Worm (Caenorhabditis elegans) whole organism, L2 larva: ENCODE measurements around the gene C34C12.1.

Source experiments
- C34F6.9 ChIP-seq: fragments of 150-350 bp; optimal IDR thresholded peaks from 2 replicates; lab custom pipeline; 2014; ENCODE audit warnings: missing biosample characterization, missing genetic modification characterization
- F13H6.1 ChIP-seq: sonication (generic microtip); optimal IDR thresholded peaks from 2 replicates; lab custom pipeline; 2016; ENCODE audit warnings: missing genetic modification characterization, missing compliant biosample characterization
- R02D3.7 ChIP-seq: fragments of 150-350 bp; optimal IDR thresholded peaks from 2 replicates; lab custom pipeline; 2014; ENCODE audit warnings: missing biosample characterization, missing genetic modification characterization
- Y55F3AM.14 ChIP-seq: fragments of 200-800 bp; sonication (Bioruptor generic); optimal IDR thresholded peaks from 2 replicates; lab custom pipeline; 2018; ENCODE audit warnings: mild to moderate bottlenecking, missing genetic modification characterization, missing compliant biosample characterization
- alr-1 ChIP-seq: fragments of 150-350 bp; optimal IDR thresholded peaks from 2 replicates; lab custom pipeline; 2014; ENCODE audit warnings: missing biosample characterization, missing genetic modification characterization
- aly-2 ChIP-seq: fragments of 150-350 bp; optimal IDR thresholded peaks from 2 replicates; lab custom pipeline; 2014; ENCODE audit warnings: missing biosample characterization, missing genetic modification characterization
- ama-1 ChIP-seq: fragments of 150-350 bp; optimal IDR thresholded peaks from 2 replicates; lab custom pipeline; 2018; ENCODE audit warnings: inconsistent platforms
- ceh-16 ChIP-seq: fragments of 150-350 bp; optimal IDR thresholded peaks from 2 replicates; lab custom pipeline; 2014; ENCODE audit warnings: missing biosample characterization, missing genetic modification characterization
- ceh-82 ChIP-seq: fragments of 150-350 bp; optimal IDR thresholded peaks from 2 replicates; lab custom pipeline; 2014; ENCODE audit warnings: missing biosample characterization, missing genetic modification characterization
- crh-2 ChIP-seq: sonication (generic microtip); optimal IDR thresholded peaks from 2 replicates; lab custom pipeline; 2017; ENCODE audit warnings: missing biosample characterization, missing genetic modification characterization
- dmd-4 ChIP-seq: sonication (generic microtip); optimal IDR thresholded peaks from 2 replicates; lab custom pipeline; 2017; ENCODE audit warnings: missing biosample characterization, missing genetic modification characterization
- egl-27 ChIP-seq: sonication (generic microtip); optimal IDR thresholded peaks from 3 replicates; lab custom pipeline; 2017; ENCODE audit warnings: missing biosample characterization, missing genetic modification reagents, missing genetic modification characterization
- elt-1 ChIP-seq: fragments of 150-350 bp; optimal IDR thresholded peaks from 2 replicates; lab custom pipeline; 2014; ENCODE audit warnings: missing biosample characterization, missing genetic modification characterization
- elt-3 ChIP-seq: sonication (generic microtip); optimal IDR thresholded peaks from 2 replicates; lab custom pipeline; 2017; ENCODE audit warnings: missing biosample characterization, missing genetic modification characterization
- fos-1 ChIP-seq: fragments of 150-350 bp; optimal IDR thresholded peaks from 2 replicates; lab custom pipeline; 2014; ENCODE audit warnings: missing biosample characterization, missing genetic modification characterization
- gmeb-1 ChIP-seq: fragments of 150-350 bp; optimal IDR thresholded peaks from 2 replicates; lab custom pipeline; 2014; ENCODE audit warnings: missing biosample characterization, missing genetic modification characterization
- lin-13 ChIP-seq: fragments of 150-350 bp; optimal IDR thresholded peaks from 2 replicates; lab custom pipeline; 2014; ENCODE audit warnings: missing biosample characterization, missing genetic modification reagents, missing genetic modification characterization
- lin-39 ChIP-seq: fragments of 150-350 bp; optimal IDR thresholded peaks from 2 replicates; lab custom pipeline; 2014; ENCODE audit warnings: missing biosample characterization, missing genetic modification reagents, missing genetic modification characterization
- mab-5 ChIP-seq: fragments of 150-350 bp; optimal IDR thresholded peaks from 2 replicates; lab custom pipeline; 2014; ENCODE audit warnings: missing biosample characterization, missing genetic modification characterization
- mbf-1 ChIP-seq: sonication (generic microtip); optimal IDR thresholded peaks from 2 replicates; lab custom pipeline; 2017; ENCODE audit warnings: missing biosample characterization, missing genetic modification characterization
- nhr-10 ChIP-seq: sonication (generic microtip); optimal IDR thresholded peaks from 2 replicates; lab custom pipeline; 2017; ENCODE audit warnings: missing biosample characterization, missing genetic modification characterization
- nhr-11 ChIP-seq: fragments of 150-350 bp; optimal IDR thresholded peaks from 2 replicates; lab custom pipeline; 2014; ENCODE audit warnings: missing biosample characterization, missing genetic modification characterization
- nhr-12 ChIP-seq: fragments of 150-350 bp; optimal IDR thresholded peaks from 2 replicates; lab custom pipeline; 2014; ENCODE audit warnings: missing biosample characterization, missing genetic modification characterization
- nhr-129 ChIP-seq: fragments of 150-350 bp; optimal IDR thresholded peaks from 2 replicates; lab custom pipeline; 2014; ENCODE audit warnings: missing biosample characterization, missing genetic modification characterization
- nhr-21 ChIP-seq: fragments of 150-350 bp; optimal IDR thresholded peaks from 2 replicates; lab custom pipeline; 2014; ENCODE audit warnings: missing biosample characterization, missing genetic modification characterization
- nhr-23 ChIP-seq: fragments of 150-350 bp; optimal IDR thresholded peaks from 2 replicates; lab custom pipeline; 2014; ENCODE audit warnings: missing biosample characterization, missing genetic modification reagents, missing genetic modification characterization
- nhr-237 ChIP-seq: fragments of 150-350 bp; optimal IDR thresholded peaks from 2 replicates; lab custom pipeline; 2014; ENCODE audit warnings: missing biosample characterization, missing genetic modification characterization
- nhr-25 ChIP-seq: fragments of 150-350 bp; sonication (generic microtip); optimal IDR thresholded peaks from 3 replicates; lab custom pipeline; 2014; ENCODE audit warnings: missing biosample characterization, missing genetic modification characterization
- nhr-77 ChIP-seq: fragments of 150-350 bp; optimal IDR thresholded peaks from 2 replicates; lab custom pipeline; 2014; ENCODE audit warnings: missing biosample characterization, missing genetic modification characterization
- peb-1 ChIP-seq: fragments of 150-350 bp; optimal IDR thresholded peaks from 2 replicates; lab custom pipeline; 2014; ENCODE audit warnings: missing biosample characterization, missing genetic modification characterization
- sem-4 ChIP-seq: fragments of 150-350 bp; optimal IDR thresholded peaks from 2 replicates; lab custom pipeline; 2014; ENCODE audit warnings: missing biosample characterization, missing genetic modification reagents, missing genetic modification characterization
- skn-1 ChIP-seq: sonication (generic microtip); optimal IDR thresholded peaks from 2 replicates; lab custom pipeline; 2017; ENCODE audit warnings: missing biosample characterization, missing genetic modification characterization
- sma-3 ChIP-seq: sonication (generic microtip); optimal IDR thresholded peaks from 2 replicates; lab custom pipeline; 2016; ENCODE audit warnings: missing genetic modification reagents, missing genetic modification characterization, missing compliant biosample characterization
- unc-39 ChIP-seq: fragments of 150-350 bp; optimal IDR thresholded peaks from 2 replicates; lab custom pipeline; 2014; ENCODE audit warnings: missing biosample characterization, missing genetic modification characterization
- unc-55 ChIP-seq: fragments of 150-350 bp; sonication (generic microtip); optimal IDR thresholded peaks from 3 replicates; lab custom pipeline; 2014; ENCODE audit warnings: missing biosample characterization, missing genetic modification reagents, missing genetic modification characterization
- unc-62 ChIP-seq: fragments of 150-350 bp; optimal IDR thresholded peaks from 2 replicates; lab custom pipeline; 2014; ENCODE audit warnings: missing biosample characterization, missing genetic modification reagents, missing genetic modification characterization
- ztf-11 ChIP-seq: sonication (generic microtip); optimal IDR thresholded peaks from 2 replicates; lab custom pipeline; 2017; ENCODE audit warnings: missing biosample characterization, missing genetic modification characterization
- ztf-4 ChIP-seq: fragments of 150-350 bp; optimal IDR thresholded peaks from 2 replicates; lab custom pipeline; 2014; ENCODE audit warnings: missing biosample characterization, missing genetic modification characterization

Gene C34C12.1

DNA sequence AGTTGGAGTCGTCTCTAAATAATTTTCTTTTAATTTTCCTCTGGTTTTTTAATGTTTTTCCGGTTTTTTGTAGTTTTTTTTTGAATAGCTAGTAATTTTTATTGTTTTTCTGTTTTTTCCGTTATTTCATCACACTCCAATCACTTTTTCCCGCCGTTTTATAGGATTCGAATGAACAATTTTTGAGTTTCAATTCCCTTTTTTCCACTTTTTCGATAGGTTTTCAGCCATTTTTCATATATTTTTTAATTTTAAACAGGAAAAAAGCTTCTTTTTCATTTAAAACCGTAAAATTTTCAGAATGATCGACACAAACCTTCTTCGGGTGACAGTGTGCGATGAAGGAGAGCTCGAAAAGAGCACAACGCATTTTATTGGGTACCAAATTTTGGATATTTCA, 7.3 kb downstream of the C34C12.1 start, which contains the start of gene pph-6:
Gene pph-6 (plus strand): TSS at position 301 of the 400 bp plus-strand sequence.
- no peak for TF ChIP-seq peb-1 (tag; lab: Kevin White, UChicago)
- TF ChIP-seq mbf-1 (tag; lab: Kevin White, UChicago) = no peak
- TF ChIP-seq fos-1 = no peak
- no peak for TF ChIP-seq alr-1 (tag; lab: Kevin White, UChicago)
- TF ChIP-seq aly-2 (tag; lab: Kevin White, UChicago) = no peak
- no peak for TF ChIP-seq lin-13
- no peak for TF ChIP-seq unc-39 (tag; lab: Kevin White, UChicago)
- no peak for TF ChIP-seq ztf-11
- no peak for TF ChIP-seq lin-39 (tag; lab: Kevin White, UChicago)
- TF ChIP-seq C34F6.9 = no peak
- TF ChIP-seq, all 48 proteins: peak for 0

DNA sequence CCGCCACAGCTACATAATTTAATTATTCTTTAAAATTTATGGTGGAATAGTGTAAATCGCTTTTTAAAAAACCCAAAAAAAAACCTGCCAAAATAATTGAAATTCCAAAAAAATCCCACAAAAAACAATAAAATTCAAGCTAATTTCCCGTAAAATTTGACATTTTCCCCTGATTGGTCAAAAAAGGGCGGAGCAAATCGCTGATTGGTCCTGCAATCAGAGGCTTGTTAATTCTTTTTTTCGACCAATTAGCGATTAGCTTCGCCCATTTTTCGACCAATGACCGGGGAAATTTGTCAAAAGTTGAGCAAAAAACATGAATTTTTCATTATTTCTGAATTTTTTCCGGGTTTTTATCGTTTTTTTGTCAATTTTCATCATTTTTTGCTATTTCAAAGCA, 12.9 kb downstream of the C34C12.1 start:
- TF ChIP-seq F13H6.1 (tag; lab: Kevin White, UChicago) = no peak
- TF ChIP-seq ceh-82 (tag; lab: Kevin White, UChicago) = no peak
- no peak for TF ChIP-seq nhr-77 (tag; lab: Kevin White, UChicago)
- TF ChIP-seq, all 48 proteins: peak for 0

DNA sequence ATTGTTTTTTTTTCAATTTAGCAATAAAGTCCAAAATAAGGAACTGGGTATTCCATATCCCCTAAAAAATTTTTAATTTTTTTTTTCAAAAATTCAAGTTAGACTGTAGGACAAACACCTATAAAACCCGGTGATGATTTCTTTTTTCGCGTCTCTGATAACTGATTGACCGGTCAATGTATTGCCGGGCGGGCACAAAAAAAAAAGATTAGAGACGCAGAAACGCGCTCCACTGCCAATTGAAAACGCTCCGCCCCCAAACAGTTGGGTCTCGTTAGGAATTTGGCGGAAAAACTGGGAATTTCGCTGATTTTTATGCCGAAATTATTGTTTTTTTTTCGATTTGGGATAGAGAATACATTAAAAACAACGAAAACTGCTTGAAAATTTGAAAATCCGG, 14.2 kb downstream of the C34C12.1 start:
- TF ChIP-seq gmeb-1 (no peak), fos-1 (peak; percentile 39)

DNA sequence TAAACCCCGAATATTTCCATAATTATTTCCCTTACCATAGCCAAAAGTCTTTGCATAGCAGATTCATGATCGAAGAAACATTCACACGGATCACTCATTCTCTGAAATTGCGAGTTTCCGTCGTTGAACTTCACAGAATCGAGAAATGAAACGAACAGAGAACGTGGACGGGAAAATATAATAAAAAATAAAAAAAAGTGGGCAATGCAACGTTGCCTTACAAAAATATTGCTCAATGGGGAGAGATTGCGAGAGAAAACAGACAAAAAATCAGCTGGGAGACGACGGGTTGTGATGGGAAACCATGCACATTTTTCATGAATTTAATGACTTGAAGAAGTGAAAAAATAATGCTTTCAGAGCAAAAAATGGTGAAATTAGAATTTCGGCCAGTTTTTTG, 15.5 kb downstream of the C34C12.1 start, which contains the start of gene smim-14:
Gene smim-14 (minus strand): TSS at position 101 of the 400 bp plus-strand sequence.
- TF ChIP-seq unc-39 (tag; lab: Kevin White, UChicago) (no peak), skn-1 (tag; lab: Kevin White, UChicago) (no peak), fos-1 (peak; percentile 13)

DNA sequence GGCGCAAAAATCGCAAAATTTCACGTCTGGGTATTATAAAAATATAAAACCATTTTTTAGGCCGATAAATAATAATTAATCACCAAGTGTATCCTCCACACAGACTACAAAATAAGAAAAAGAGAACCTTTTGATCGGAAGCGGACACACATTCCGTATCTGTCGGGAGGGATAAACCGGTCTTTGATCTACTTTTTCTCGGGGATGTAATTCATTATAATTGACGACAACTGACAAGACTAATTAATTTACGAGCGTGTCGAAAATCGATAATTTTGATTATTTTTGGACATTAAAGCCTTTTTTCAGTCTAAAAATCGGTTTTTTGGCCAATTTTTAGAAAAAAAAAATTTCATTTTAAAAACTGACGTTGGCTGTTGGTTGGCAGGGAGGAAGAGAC, 16.3 kb downstream of the C34C12.1 start:
- TF ChIP-seq ztf-4 (tag; lab: Kevin White, UChicago) = no peak
- TF ChIP-seq elt-1 (tag; lab: Kevin White, UChicago) = no peak
- no peak for TF ChIP-seq nhr-23 (tag; lab: Kevin White, UChicago)
- TF ChIP-seq sma-3 = peak; percentile 7
- TF ChIP-seq elt-3 = no peak
- TF ChIP-seq nhr-129 (tag; lab: Kevin White, UChicago) = no peak
- peak; percentile 1 for TF ChIP-seq unc-62 (GFP tag; lab: Kevin White, UChicago)
- no peak for TF ChIP-seq nhr-11 (tag; lab: Kevin White, UChicago)
- TF ChIP-seq nhr-21 (tag; lab: Kevin White, UChicago) = peak; percentile 22
- TF ChIP-seq egl-27 (tag; lab: Kevin White, UChicago) = no peak
- no peak for TF ChIP-seq unc-39 (tag; lab: Kevin White, UChicago)
- no peak for TF ChIP-seq nhr-237
- TF ChIP-seq ztf-11 = no peak
- no peak for TF ChIP-seq C34F6.9
- no peak for TF ChIP-seq dmd-4 (tag; lab: Kevin White, UChicago)
- TF ChIP-seq ama-1 (lab: Kevin White, UChicago) = no peak
- no peak for TF ChIP-seq nhr-12 (tag; lab: Kevin White, UChicago)
- TF ChIP-seq lin-13 = no peak
- TF ChIP-seq Y55F3AM.14 (GFP tag; lab: Kevin White, UChicago) = no peak
- no peak for TF ChIP-seq mab-5 (tag; lab: Kevin White, UChicago)

DNA sequence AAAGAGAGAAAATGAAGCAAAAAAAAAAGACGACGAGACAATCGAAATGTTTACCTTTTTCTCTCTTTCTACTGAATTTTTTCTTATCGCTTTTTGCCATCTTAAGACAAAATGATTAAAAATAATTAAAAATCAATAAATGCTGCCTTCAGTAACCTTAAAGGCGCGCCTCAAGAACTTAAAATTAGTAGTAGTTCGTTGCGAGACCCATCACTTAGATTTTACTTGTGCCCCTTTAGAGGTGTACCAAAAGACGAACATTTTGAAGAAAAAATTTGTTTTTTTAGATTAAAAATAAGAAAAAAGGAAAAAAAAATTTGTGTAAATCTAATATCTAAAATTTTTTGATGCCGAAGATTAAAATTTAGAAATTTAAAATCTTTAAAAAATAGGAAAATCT, 16.8 kb downstream of the C34C12.1 start:
- no peak for TF ChIP-seq nhr-129 (tag; lab: Kevin White, UChicago)
- TF ChIP-seq nhr-77 (tag; lab: Kevin White, UChicago) = no peak
- no peak for TF ChIP-seq nhr-12 (tag; lab: Kevin White, UChicago)
- TF ChIP-seq unc-55 (GFP tag; lab: Kevin White, UChicago) = no peak
- no peak for TF ChIP-seq ceh-16 (tag; lab: Kevin White, UChicago)
- no peak for TF ChIP-seq unc-39 (tag; lab: Kevin White, UChicago)
- no peak for TF ChIP-seq ztf-4 (tag; lab: Kevin White, UChicago)
- TF ChIP-seq nhr-21 (tag; lab: Kevin White, UChicago) = no peak
- TF ChIP-seq fos-1 = no peak
- no peak for TF ChIP-seq crh-2 (tag; lab: Kevin White, UChicago)
- TF ChIP-seq F13H6.1 (tag; lab: Kevin White, UChicago) = no peak
- no peak for TF ChIP-seq nhr-11 (tag; lab: Kevin White, UChicago)
- no peak for TF ChIP-seq sem-4 (tag; lab: Kevin White, UChicago)
- TF ChIP-seq nhr-25 (tag; lab: Kevin White, UChicago) = no peak
- TF ChIP-seq nhr-10 (tag; lab: Kevin White, UChicago) = no peak
- TF ChIP-seq nhr-237 = no peak
- TF ChIP-seq R02D3.7 (tag; lab: Kevin White, UChicago) = no peak
- no peak for TF ChIP-seq lin-13
- no peak for TF ChIP-seq ama-1 (lab: Kevin White, UChicago)
